Worm (Caenorhabditis elegans) whole organism, early embryonic: ENCODE results near the gene H24K24.2.

ENCODE experiments used
- F13C5.2 ChIP-seq: sonication (generic microtip); optimal IDR thresholded peaks from 2 replicates; lab custom pipeline; 2017; ENCODE audit warnings: mild to moderate bottlenecking, missing genetic modification characterization, inconsistent platforms, missing compliant biosample characterization
- ama-1 ChIP-seq: fragments of 150-350 bp; optimal IDR thresholded peaks from 2 replicates; lab custom pipeline; 2014
- ceh-36 ChIP-seq: sonication (generic microtip); optimal IDR thresholded peaks from 2 replicates; lab custom pipeline; 2016; ENCODE audit warnings: missing genetic modification characterization, inconsistent platforms, missing compliant biosample characterization
- ets-7 ChIP-seq: sonication (generic microtip); optimal IDR thresholded peaks from 2 replicates; lab custom pipeline; 2016; ENCODE audit warnings: missing genotype, missing genetic modification characterization, missing compliant biosample characterization
- flt-1 ChIP-seq: fragments of 200-800 bp; sonication (Bioruptor generic); IDR thresholded peaks from 2 replicates; pipeline ENCODE4 v1.3.6; 2022; ENCODE audit warnings: missing genetic modification characterization, missing compliant biosample characterization
- hmbx-1 ChIP-seq: sonication (generic microtip); optimal IDR thresholded peaks from 2 replicates; lab custom pipeline; 2016; ENCODE audit warnings: mild to moderate bottlenecking, missing genetic modification characterization, missing compliant biosample characterization
- hmg-4 ChIP-seq: fragments of 200-800 bp; sonication (Bioruptor generic); optimal IDR thresholded peaks from 2 replicates; lab custom pipeline; 2018; ENCODE audit warnings: mild to moderate bottlenecking, missing genetic modification characterization, missing compliant biosample characterization
- hnd-1 ChIP-seq: sonication (generic microtip); optimal IDR thresholded peaks from 2 replicates; lab custom pipeline; 2016; ENCODE audit warnings: missing genetic modification characterization, missing compliant biosample characterization
- pes-1 ChIP-seq: fragments of 200-800 bp; sonication (Bioruptor generic); IDR thresholded peaks from 2 replicates; pipeline ENCODE4 v1.3.6; 2022; ENCODE audit warnings: missing genetic modification reagents, missing genetic modification characterization, missing compliant biosample characterization
- scrt-1 ChIP-seq: fragments of 200-800 bp; sonication (Bioruptor generic); IDR thresholded peaks from 2 replicates; pipeline ENCODE4 v1.3.6; 2022; ENCODE audit warnings: missing genetic modification characterization, missing compliant biosample characterization
- sea-1 ChIP-seq: fragments of 200-800 bp; sonication (Bioruptor generic); conservative IDR thresholded peaks from 2 replicates; pipeline ENCODE4 v1.3.6; 2022; ENCODE audit warnings: missing genetic modification characterization, missing compliant biosample characterization
- tra-4 ChIP-seq: sonication (generic microtip); optimal IDR thresholded peaks from 2 replicates; lab custom pipeline; 2017; ENCODE audit warnings: missing genetic modification characterization, missing compliant biosample characterization

DNA sequence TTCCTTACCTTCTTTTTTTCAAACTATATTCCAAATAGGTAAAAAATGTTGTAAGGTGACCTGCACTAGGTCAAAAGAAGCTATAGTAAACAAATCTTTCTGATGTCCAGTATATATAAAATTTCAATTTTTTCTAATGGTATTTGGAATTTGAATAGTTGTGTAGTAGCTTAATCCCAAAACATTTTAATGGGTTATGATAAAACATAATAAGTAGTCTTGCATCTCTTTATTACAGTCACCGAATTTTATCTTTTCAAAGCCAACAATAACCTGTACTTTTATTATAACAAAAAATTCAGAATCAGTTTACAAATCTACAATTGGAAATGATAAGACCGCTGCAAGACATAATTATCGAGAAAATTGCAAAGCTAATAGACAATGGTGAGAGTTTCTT, at the start of gene H24K24.2:
- TF ChIP-seq sea-1 (GFP tag; lab: Robert Waterston, UW) (no peak), scrt-1 (GFP tag; lab: Robert Waterston, UW) (no peak), ama-1 (lab: Kevin White, UChicago) (no peak), ets-7 (tag; lab: Kevin White, UChicago) (no peak), tra-4 (tag; lab: Kevin White, UChicago) (no peak), pes-1 (GFP tag; lab: Robert Waterston, UW) (no peak), F13C5.2 (tag; lab: Kevin White, UChicago) (no peak), ceh-36 (tag; lab: Kevin White, UChicago) (no peak), flt-1 (GFP tag; lab: Robert Waterston, UW) (no peak), hmg-4 (GFP tag; lab: Kevin White, UChicago) (no peak), hnd-1 (no peak), hmbx-1 (tag; lab: Kevin White, UChicago) (no peak)
